Worm (Caenorhabditis elegans) whole organism, L2 larva: ENCODE results near the gene nhr-180.

Experiments used
- C34F6.9 ChIP-seq: fragments of 150-350 bp; optimal IDR thresholded peaks from 2 replicates; lab custom pipeline; 2014; ENCODE audit warnings: missing biosample characterization, missing genetic modification characterization
- F13H6.1 ChIP-seq: sonication (generic microtip); optimal IDR thresholded peaks from 2 replicates; lab custom pipeline; 2016; ENCODE audit warnings: missing genetic modification characterization, missing compliant biosample characterization
- ama-1 ChIP-seq: fragments of 150-350 bp; optimal IDR thresholded peaks from 2 replicates; lab custom pipeline; 2018; ENCODE audit warnings: inconsistent platforms
- blmp-1 ChIP-seq: sonication (generic microtip); optimal IDR thresholded peaks from 2 replicates; lab custom pipeline; 2017; ENCODE audit warnings: missing genetic modification characterization, mild to moderate bottlenecking, missing compliant biosample characterization, antibody characterized with exemption, moderate library complexity; ENCODE audit not compliant: insufficient read depth
- ceh-16 ChIP-seq: fragments of 150-350 bp; optimal IDR thresholded peaks from 2 replicates; lab custom pipeline; 2014; ENCODE audit warnings: missing biosample characterization, missing genetic modification characterization
- ceh-82 ChIP-seq: fragments of 150-350 bp; optimal IDR thresholded peaks from 2 replicates; lab custom pipeline; 2014; ENCODE audit warnings: missing biosample characterization, missing genetic modification characterization
- crh-2 ChIP-seq: sonication (generic microtip); optimal IDR thresholded peaks from 2 replicates; lab custom pipeline; 2017; ENCODE audit warnings: missing biosample characterization, missing genetic modification characterization
- egl-27 ChIP-seq: sonication (generic microtip); optimal IDR thresholded peaks from 3 replicates; lab custom pipeline; 2017; ENCODE audit warnings: missing biosample characterization, missing genetic modification reagents, missing genetic modification characterization
- elt-1 ChIP-seq: fragments of 150-350 bp; optimal IDR thresholded peaks from 2 replicates; lab custom pipeline; 2014; ENCODE audit warnings: missing biosample characterization, missing genetic modification characterization
- elt-3 ChIP-seq: sonication (generic microtip); optimal IDR thresholded peaks from 2 replicates; lab custom pipeline; 2017; ENCODE audit warnings: missing biosample characterization, missing genetic modification characterization
- lin-11 ChIP-seq: fragments of 150-350 bp; sonication (generic microtip); optimal IDR thresholded peaks from 2 replicates; lab custom pipeline; 2014; ENCODE audit warnings: missing biosample characterization, missing genetic modification characterization, inconsistent platforms, mixed read lengths
- lin-39 ChIP-seq: fragments of 150-350 bp; optimal IDR thresholded peaks from 2 replicates; lab custom pipeline; 2014; ENCODE audit warnings: missing biosample characterization, missing genetic modification reagents, missing genetic modification characterization
- lsy-2 ChIP-seq, 2 experiments: fragments of 150-350 bp in 1 of 2; sonication (generic microtip) in 1 of 2; optimal IDR thresholded peaks; 2 replicates each; lab custom pipeline; 2014 to 2017; ENCODE audit warnings: missing biosample characterization in 2 of 2, missing genetic modification characterization in 2 of 2
- mab-5 ChIP-seq: fragments of 150-350 bp; optimal IDR thresholded peaks from 2 replicates; lab custom pipeline; 2014; ENCODE audit warnings: missing biosample characterization, missing genetic modification characterization
- nhr-10 ChIP-seq: sonication (generic microtip); optimal IDR thresholded peaks from 2 replicates; lab custom pipeline; 2017; ENCODE audit warnings: missing biosample characterization, missing genetic modification characterization
- nhr-11 ChIP-seq: fragments of 150-350 bp; optimal IDR thresholded peaks from 2 replicates; lab custom pipeline; 2014; ENCODE audit warnings: missing biosample characterization, missing genetic modification characterization
- nhr-12 ChIP-seq: fragments of 150-350 bp; optimal IDR thresholded peaks from 2 replicates; lab custom pipeline; 2014; ENCODE audit warnings: missing biosample characterization, missing genetic modification characterization
- nhr-129 ChIP-seq: fragments of 150-350 bp; optimal IDR thresholded peaks from 2 replicates; lab custom pipeline; 2014; ENCODE audit warnings: missing biosample characterization, missing genetic modification characterization
- nhr-23 ChIP-seq: fragments of 150-350 bp; optimal IDR thresholded peaks from 2 replicates; lab custom pipeline; 2014; ENCODE audit warnings: missing biosample characterization, missing genetic modification reagents, missing genetic modification characterization
- nhr-237 ChIP-seq: fragments of 150-350 bp; optimal IDR thresholded peaks from 2 replicates; lab custom pipeline; 2014; ENCODE audit warnings: missing biosample characterization, missing genetic modification characterization
- nhr-25 ChIP-seq: fragments of 150-350 bp; sonication (generic microtip); optimal IDR thresholded peaks from 3 replicates; lab custom pipeline; 2014; ENCODE audit warnings: missing biosample characterization, missing genetic modification characterization
- nhr-77 ChIP-seq: fragments of 150-350 bp; optimal IDR thresholded peaks from 2 replicates; lab custom pipeline; 2014; ENCODE audit warnings: missing biosample characterization, missing genetic modification characterization
- peb-1 ChIP-seq: fragments of 150-350 bp; optimal IDR thresholded peaks from 2 replicates; lab custom pipeline; 2014; ENCODE audit warnings: missing biosample characterization, missing genetic modification characterization
- sem-4 ChIP-seq: fragments of 150-350 bp; optimal IDR thresholded peaks from 2 replicates; lab custom pipeline; 2014; ENCODE audit warnings: missing biosample characterization, missing genetic modification reagents, missing genetic modification characterization
- skn-1 ChIP-seq: sonication (generic microtip); optimal IDR thresholded peaks from 2 replicates; lab custom pipeline; 2017; ENCODE audit warnings: missing biosample characterization, missing genetic modification characterization
- sma-9 ChIP-seq, 2 experiments: fragments of 150-350 bp in 1 of 2; sonication (generic microtip) in 1 of 2; optimal IDR thresholded peaks; 2 replicates each; lab custom pipeline; 2014 to 2016; ENCODE audit warnings: missing genetic modification characterization in 2 of 2, mild to moderate bottlenecking in 1 of 2, missing biosample characterization in 1 of 2, missing compliant biosample characterization in 1 of 2, missing genetic modification reagents in 1 of 2, moderate library complexity in 1 of 2
- snpc-4 ChIP-seq: fragments of 150-350 bp; optimal IDR thresholded peaks from 2 replicates; lab custom pipeline; 2014; ENCODE audit warnings: missing biosample characterization, missing genetic modification characterization
- unc-39 ChIP-seq: fragments of 150-350 bp; optimal IDR thresholded peaks from 2 replicates; lab custom pipeline; 2014; ENCODE audit warnings: missing biosample characterization, missing genetic modification characterization
- unc-55 ChIP-seq: fragments of 150-350 bp; sonication (generic microtip); optimal IDR thresholded peaks from 3 replicates; lab custom pipeline; 2014; ENCODE audit warnings: missing biosample characterization, missing genetic modification reagents, missing genetic modification characterization
- ztf-1 ChIP-seq: fragments of 200-800 bp; sonication (Bioruptor generic); conservative IDR thresholded peaks from 2 replicates; pipeline ENCODE4 v1.3.6; 2022; ENCODE audit warnings: missing genetic modification characterization, missing compliant biosample characterization
- ztf-11 ChIP-seq: sonication (generic microtip); optimal IDR thresholded peaks from 2 replicates; lab custom pipeline; 2017; ENCODE audit warnings: missing biosample characterization, missing genetic modification characterization

Gene nhr-180

DNA sequence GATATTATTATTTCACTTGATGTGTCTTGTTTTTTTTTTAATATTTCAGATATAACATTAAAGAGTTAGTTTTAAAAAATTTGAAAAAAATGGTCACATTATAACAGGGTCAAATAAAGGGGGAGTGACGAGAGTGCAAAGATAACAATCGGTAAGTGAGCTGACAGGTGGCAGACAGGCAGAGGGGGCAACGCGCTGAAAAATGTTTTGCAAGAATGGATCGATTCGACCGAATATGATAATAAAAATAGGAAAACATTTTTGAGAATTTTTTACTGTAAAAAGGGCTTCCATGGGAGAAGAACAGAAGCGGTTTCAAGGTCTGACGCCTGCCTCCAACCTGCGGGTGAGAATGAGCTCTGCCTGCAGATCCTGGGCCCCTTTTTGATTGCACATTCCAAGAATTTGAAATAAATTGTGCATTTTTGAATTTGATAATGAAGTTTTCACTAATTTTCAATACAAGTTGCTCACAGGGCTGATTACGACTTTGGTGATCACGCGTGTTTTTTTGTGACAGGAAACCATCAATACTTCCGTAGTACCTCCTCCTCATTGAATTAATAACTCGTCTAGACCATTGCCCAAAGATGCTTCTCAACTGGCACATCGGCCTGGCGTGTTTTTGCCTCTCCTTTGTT lies 32.3 kb upstream of the nhr-180 start, which contains the start of the genes ugt-29 and srx-5:
Gene ugt-29 (minus strand): TSS at position 101 of the 641 bp plus-strand sequence.
Gene srx-5 (plus strand): TSS at position 591 of the 641 bp plus-strand sequence.
- no peak for TF ChIP-seq skn-1 (tag; lab: Kevin White, UChicago)
- no peak for TF ChIP-seq nhr-77 (tag; lab: Kevin White, UChicago)
- no peak for TF ChIP-seq elt-1
- TF ChIP-seq snpc-4 (tag; lab: Kevin White, UChicago): no peak
- no peak for TF ChIP-seq nhr-12
- TF ChIP-seq ceh-82 (tag; lab: Kevin White, UChicago): no peak
- TF ChIP-seq F13H6.1 (tag; lab: Kevin White, UChicago): no peak
- TF ChIP-seq C34F6.9 (tag; lab: Kevin White, UChicago): no peak
- TF ChIP-seq lin-11 (tag; lab: Kevin White, UChicago): no peak
- no peak for TF ChIP-seq nhr-11 (tag; lab: Kevin White, UChicago)
- TF ChIP-seq peb-1 (tag; lab: Kevin White, UChicago): no peak
- no peak for TF ChIP-seq nhr-10 (tag; lab: Kevin White, UChicago)
- no peak for TF ChIP-seq elt-3 (tag; lab: Kevin White, UChicago)
- TF ChIP-seq unc-39 (tag; lab: Kevin White, UChicago): no peak
- TF ChIP-seq egl-27 (tag; lab: Kevin White, UChicago): no peak

DNA sequence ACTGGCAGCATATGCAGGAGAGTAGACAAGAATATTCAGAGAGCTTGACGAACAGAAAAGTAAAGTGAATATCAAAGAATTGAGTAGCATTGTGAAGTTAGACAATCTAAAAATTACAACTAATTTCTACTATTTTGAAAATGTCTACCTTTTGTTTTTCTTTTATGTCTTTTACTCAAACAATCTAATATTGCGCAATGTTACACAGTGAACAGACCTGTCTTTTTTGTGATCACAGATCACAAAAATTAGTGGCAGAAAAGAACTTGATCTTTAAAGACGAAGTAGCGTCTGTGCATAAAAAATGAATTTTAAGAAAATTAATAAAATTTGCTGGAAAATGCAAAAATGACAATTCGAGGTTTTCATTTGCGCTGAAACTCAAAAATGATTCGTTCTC lies 31.7 kb upstream of the nhr-180 start:
- TF ChIP-seq egl-27 (tag; lab: Kevin White, UChicago): no peak
- TF ChIP-seq elt-1: no peak
- no peak for TF ChIP-seq nhr-77 (tag; lab: Kevin White, UChicago)
- no peak for TF ChIP-seq lin-39
- TF ChIP-seq, all 48 proteins: peak for 0

DNA sequence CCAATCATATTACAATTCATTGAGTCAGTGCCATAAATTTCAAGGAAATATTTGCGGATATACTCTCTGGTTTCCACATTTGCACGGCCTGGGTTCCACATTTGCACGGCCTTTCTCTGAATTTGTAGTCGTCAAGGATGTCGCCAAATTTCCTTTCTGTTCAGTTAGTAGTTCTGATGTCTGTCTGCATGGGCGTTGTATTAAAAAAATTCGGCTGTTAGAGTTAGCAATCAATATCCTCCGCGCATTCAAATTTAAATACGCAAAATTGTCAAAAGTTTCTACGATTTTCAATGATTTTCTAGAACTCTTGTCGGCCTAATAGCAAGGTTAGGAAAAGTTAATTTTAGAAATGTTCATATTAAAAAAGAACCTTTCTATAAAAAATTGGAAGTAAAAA lies 28.6 kb upstream of the nhr-180 start, which contains the start of gene srj-52:
Gene srj-52 (minus strand): TSS at position 101 of the 400 bp plus-strand sequence.
- TF ChIP-seq lin-11 (tag; lab: Kevin White, UChicago) (no peak), nhr-237 (no peak), mab-5 (tag; lab: Kevin White, UChicago) (no peak), unc-55 (GFP tag; lab: Kevin White, UChicago) (no peak), unc-39 (tag; lab: Kevin White, UChicago) (no peak), nhr-23 (no peak), crh-2 (tag; lab: Kevin White, UChicago) (no peak), ztf-1 (no peak), sma-9 (GFP tag; optimal IDR thresholded peaks at IDR 0.05; lab: Kevin White, UChicago) (no peak), sma-9 (tag; optimal IDR thresholded peaks at IDR 0.05; lab: Kevin White, UChicago) (no peak), elt-1 (no peak), ceh-16 (no peak), sem-4 (no peak)
- TF ChIP-seq, all 48 proteins: peak for 0

DNA sequence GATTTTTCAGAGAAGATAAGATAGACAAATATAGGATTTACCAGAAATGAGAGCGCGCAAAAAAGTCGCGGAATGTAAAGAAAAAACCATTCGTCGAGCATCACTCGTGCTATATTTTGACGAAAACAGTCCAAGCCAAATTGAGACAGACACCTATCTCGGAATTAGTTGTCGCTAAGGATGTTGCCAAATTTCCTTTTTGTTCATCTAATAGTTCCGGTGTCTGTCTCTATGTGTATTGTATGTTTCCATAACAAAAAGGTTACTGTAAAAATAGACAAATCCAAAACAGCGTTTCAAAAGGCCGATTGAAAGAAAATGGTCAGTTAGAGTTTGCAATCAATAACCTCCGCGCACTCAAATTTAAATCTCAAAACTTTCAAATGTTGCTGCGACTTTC lies 27.3 kb upstream of the nhr-180 start, which contains the start of gene srj-53:
Gene srj-53 (minus strand): TSS at position 101 of the 400 bp plus-strand sequence.
- TF ChIP-seq skn-1 (tag; lab: Kevin White, UChicago) (no peak), sma-9 (GFP tag; optimal IDR thresholded peaks at IDR 0.05; lab: Kevin White, UChicago) (no peak), sma-9 (tag; optimal IDR thresholded peaks at IDR 0.05; lab: Kevin White, UChicago) (no peak), nhr-12 (no peak), C34F6.9 (tag; lab: Kevin White, UChicago) (no peak), ama-1 (lab: Kevin White, UChicago) (no peak), ceh-16 (no peak), lin-11 (tag; lab: Kevin White, UChicago) (no peak), nhr-25 (tag; lab: Kevin White, UChicago) (no peak), sem-4 (no peak), nhr-237 (no peak), lsy-2 (tag; optimal IDR thresholded peaks at IDR 0.05; lab: Kevin White, UChicago) (no peak)
- TF ChIP-seq, all 48 proteins: peak for 0

DNA sequence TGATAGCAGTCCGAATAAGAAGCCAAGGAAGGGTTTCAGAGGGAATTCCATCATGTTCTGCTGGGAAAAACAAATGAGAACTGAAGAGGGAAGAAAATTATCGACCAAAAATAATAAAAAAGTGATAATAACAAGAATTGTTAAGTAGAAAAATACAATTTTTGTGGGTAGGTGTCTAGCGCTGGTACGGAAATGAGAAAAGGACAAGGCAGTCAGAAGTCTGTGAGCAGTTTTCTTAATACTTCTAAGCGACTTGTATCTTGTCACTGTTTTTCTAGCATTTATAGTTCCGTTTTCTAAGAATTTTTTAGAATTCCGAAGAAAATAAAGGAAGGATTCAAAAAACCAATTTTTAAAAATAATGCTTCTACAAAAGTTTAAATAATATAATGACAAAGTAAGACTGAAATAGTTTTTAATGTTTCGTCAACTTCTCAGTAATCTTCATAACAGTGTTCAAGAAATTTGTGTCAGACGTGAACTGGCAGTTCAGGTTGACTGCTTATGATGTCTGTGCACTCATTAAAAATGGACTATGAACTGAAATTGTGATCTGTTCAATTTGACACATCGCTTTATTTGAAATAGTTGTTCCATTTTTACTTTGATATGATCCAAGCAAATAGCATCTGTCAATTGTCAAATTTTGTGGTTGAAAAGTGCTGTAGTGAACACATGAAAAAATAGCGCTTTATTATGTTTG lies 25.6 kb upstream of the nhr-180 start, which contains the start of gene srx-4:
Gene srx-4 (minus strand): TSS at position 51 of the 703 bp plus-strand sequence.
- TF ChIP-seq nhr-10 (tag; lab: Kevin White, UChicago): no peak
- TF ChIP-seq ztf-11 (tag; lab: Kevin White, UChicago): no peak
- no peak for TF ChIP-seq mab-5 (tag; lab: Kevin White, UChicago)
- TF ChIP-seq nhr-129: no peak
- no peak for TF ChIP-seq ceh-82 (tag; lab: Kevin White, UChicago)
- no peak for TF ChIP-seq lin-11 (tag; lab: Kevin White, UChicago)
- no peak for TF ChIP-seq blmp-1 (tag; lab: Kevin White, UChicago)
- no peak for TF ChIP-seq nhr-237
- no peak for TF ChIP-seq C34F6.9 (tag; lab: Kevin White, UChicago)
